Fruit fly (Drosophila melanogaster) whole organism, adult: ENCODE measurements around the gene asf1.

Source experiments
- CG11617 ChIP-seq: fragments of 200-800 bp; sonication (Bioruptor generic); optimal IDR thresholded peaks from 2 replicates; lab custom pipeline; 2017; ENCODE audit warnings: mild to moderate bottlenecking, missing biosample characterization, missing genetic modification reagents, missing genetic modification characterization
- CG12768 ChIP-seq: fragments of 200-800 bp; sonication (Bioruptor generic); optimal IDR thresholded peaks from 2 replicates; lab custom pipeline; 2017; ENCODE audit warnings: missing biosample characterization, missing genetic modification characterization, mild to moderate bottlenecking, moderate library complexity, missing genetic modification reagents
- CG14711 ChIP-seq: fragments of 200-800 bp; sonication (Bioruptor generic); optimal IDR thresholded peaks from 2 replicates; lab custom pipeline; 2018; ENCODE audit warnings: missing biosample characterization, mild to moderate bottlenecking, missing genetic modification characterization, moderate library complexity
- CG1620 ChIP-seq: fragments of 200-800 bp; sonication (Bioruptor generic); optimal IDR thresholded peaks from 2 replicates; lab custom pipeline; 2016; ENCODE audit warnings: missing biosample characterization, missing genetic modification characterization
- CG33017 ChIP-seq: fragments of 200-800 bp; sonication (Bioruptor generic); optimal IDR thresholded peaks from 2 replicates; lab custom pipeline; 2018; ENCODE audit warnings: missing biosample characterization, mild to moderate bottlenecking, missing genetic modification characterization, moderate library complexity
- CG5204 ChIP-seq: fragments of 200-800 bp; sonication (Bioruptor generic); optimal IDR thresholded peaks from 2 replicates; lab custom pipeline; 2016; ENCODE audit warnings: missing biosample characterization, missing genetic modification characterization
- CG7045 ChIP-seq: fragments of 200-800 bp; sonication (Bioruptor generic); optimal IDR thresholded peaks from 2 replicates; lab custom pipeline; 2017; ENCODE audit warnings: missing biosample characterization, mild to moderate bottlenecking, missing genetic modification characterization
- CG7101 ChIP-seq: fragments of 200-800 bp; sonication (Bioruptor generic); optimal IDR thresholded peaks from 2 replicates; lab custom pipeline; 2018; ENCODE audit warnings: missing biosample characterization, mild to moderate bottlenecking, missing genetic modification characterization, moderate library complexity
- Clk ChIP-seq: fragments of 200-800 bp; sonication (Bioruptor generic); optimal IDR thresholded peaks from 2 replicates; lab custom pipeline; 2017; ENCODE audit warnings: missing biosample characterization, missing genetic modification characterization
- Crg-1 ChIP-seq: fragments of 200-800 bp; sonication (Bioruptor generic); optimal IDR thresholded peaks from 2 replicates; lab custom pipeline; 2016; ENCODE audit warnings: missing biosample characterization, missing genetic modification characterization
- Hr96 ChIP-seq: fragments of 200-800 bp; sonication (Bioruptor generic); optimal IDR thresholded peaks from 2 replicates; lab custom pipeline; 2016; ENCODE audit warnings: missing biosample characterization, missing genetic modification characterization
- Mnt ChIP-seq: fragments of 200-800 bp; sonication (Bioruptor generic); optimal IDR thresholded peaks from 2 replicates; lab custom pipeline; 2016; ENCODE audit warnings: missing biosample characterization, mild to moderate bottlenecking, missing genetic modification characterization
- bab1 ChIP-seq: fragments of 200-800 bp; sonication (Bioruptor generic); optimal IDR thresholded peaks from 3 replicates; lab custom pipeline; 2019; ENCODE audit warnings: missing biosample characterization, mild to moderate bottlenecking, missing genetic modification characterization, moderate library complexity
- cic ChIP-seq: fragments of 200-800 bp; sonication (Bioruptor generic); optimal IDR thresholded peaks from 2 replicates; lab custom pipeline; 2017; ENCODE audit warnings: missing biosample characterization, mild to moderate bottlenecking, missing genetic modification characterization, moderate library complexity
- cnc ChIP-seq, 2 experiments: fragments of >200 bp; optimal IDR thresholded peaks; 2 replicates each; lab custom pipeline; 2017
- kay ChIP-seq: fragments of 200-800 bp; sonication (Bioruptor generic); peaks from one replicate; lab custom pipeline; 2016; ENCODE audit warnings: missing biosample characterization, missing genetic modification characterization, borderline replicate concordance
- ovo ChIP-seq: fragments of 200-800 bp; sonication (Bioruptor generic); optimal IDR thresholded peaks from 2 replicates; lab custom pipeline; 2016; ENCODE audit warnings: missing biosample characterization, missing genetic modification characterization
- pad ChIP-seq: fragments of 200-800 bp; sonication (Bioruptor generic); optimal IDR thresholded peaks from 3 replicates; lab custom pipeline; 2017; ENCODE audit warnings: missing biosample characterization, missing genetic modification characterization, mild to moderate bottlenecking, moderate library complexity, missing genetic modification reagents
- tj ChIP-seq: fragments of 200-800 bp; sonication (Bioruptor generic); optimal IDR thresholded peaks from 3 replicates; lab custom pipeline; 2017; ENCODE audit warnings: missing biosample characterization, mild to moderate bottlenecking, missing genetic modification characterization, moderate library complexity
- toe ChIP-seq: fragments of 200-800 bp; sonication (Bioruptor generic); optimal IDR thresholded peaks from 2 replicates; lab custom pipeline; 2016; ENCODE audit warnings: missing biosample characterization, missing genetic modification characterization

The asf1 gene

DNA sequence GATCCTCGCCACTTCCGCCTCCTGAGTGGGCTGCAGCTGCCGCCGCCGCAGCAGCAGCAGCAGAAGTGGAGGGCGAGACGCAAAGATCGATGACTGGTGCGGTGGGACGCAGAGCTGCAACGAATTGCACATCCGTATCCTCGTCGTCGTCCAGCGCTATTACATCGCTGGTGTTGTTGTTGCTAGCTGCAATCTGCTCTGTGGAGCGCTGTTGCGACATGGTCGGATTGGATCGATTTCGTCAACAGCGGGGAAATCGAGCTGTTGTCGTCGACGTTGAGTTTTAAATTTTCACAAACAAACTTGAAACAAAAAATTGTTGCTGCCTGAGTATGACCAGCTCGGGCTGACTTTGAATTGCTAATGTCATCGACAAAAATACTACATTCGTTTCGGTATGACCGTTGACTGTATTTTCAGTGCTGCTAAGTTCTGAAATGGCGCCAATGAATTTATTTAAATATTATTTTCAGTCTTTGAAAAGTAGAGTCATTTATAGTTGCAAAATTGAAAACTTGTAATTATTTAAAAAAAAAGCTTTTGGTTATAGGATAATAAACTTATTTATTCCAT lies 23.8 kb downstream of the asf1 start, which contains the start of gene Rnf146:
Gene Rnf146, minus strand, starts transcription at position 369 of the 573 bp plus-strand sequence.
- TF ChIP-seq bab1 (GFP tag; lab: Kevin White, UChicago): peak; percentile 63
- no peak for TF ChIP-seq toe (GFP tag; lab: Kevin White, UChicago)
- TF ChIP-seq cnc (optimal IDR thresholded peaks at IDR 0.05; lab: Kevin White, UChicago): no peak
- TF ChIP-seq tj (GFP tag; lab: Kevin White, UChicago): no peak
- TF ChIP-seq pad (GFP tag; lab: Kevin White, UChicago): peak; percentile 25
- TF ChIP-seq ovo (GFP tag; lab: Kevin White, UChicago): no peak
- TF ChIP-seq CG33017 (tag; lab: Kevin White, UChicago): peak; percentile 14
- TF ChIP-seq kay (GFP tag; lab: Kevin White, UChicago): no peak
- no peak for TF ChIP-seq CG7045
- TF ChIP-seq CG1620 (GFP tag; lab: Kevin White, UChicago): no peak
- TF ChIP-seq Mnt: no peak
- no peak for TF ChIP-seq CG12768 (GFP tag; lab: Kevin White, UChicago)
- no peak for TF ChIP-seq Clk (GFP tag; lab: Kevin White, UChicago)
- TF ChIP-seq CG7101 (tag; lab: Kevin White, UChicago): peak; percentile 34
- no peak for TF ChIP-seq Crg-1 (GFP tag; lab: Kevin White, UChicago)
- no peak for TF ChIP-seq CG11617 (GFP tag; lab: Kevin White, UChicago)
- no peak for TF ChIP-seq Hr96
- TF ChIP-seq CG5204 (GFP tag; lab: Kevin White, UChicago): no peak
- TF ChIP-seq CG14711 (tag; lab: Kevin White, UChicago): no peak
- TF ChIP-seq cic (GFP tag; lab: Kevin White, UChicago): no peak

DNA sequence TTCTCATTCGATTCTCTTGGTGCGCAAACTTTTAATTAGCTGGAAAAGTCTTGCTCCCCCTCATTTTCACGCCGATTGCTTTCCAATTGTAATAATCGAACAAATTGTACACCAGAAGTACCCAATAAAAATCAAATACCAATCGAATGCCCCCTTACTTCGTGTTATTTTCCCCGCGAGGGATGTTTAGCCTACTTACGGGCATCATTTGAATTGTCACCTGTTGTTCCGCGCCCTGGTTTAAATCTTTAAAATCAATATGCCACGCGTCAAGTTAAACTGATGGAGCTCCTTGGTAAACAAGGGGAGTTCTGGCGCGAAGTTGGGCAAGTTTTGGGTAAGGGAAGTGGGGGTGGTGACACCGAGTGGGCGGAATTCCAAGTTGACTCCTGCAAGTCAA lies 27.6 kb downstream of the asf1 start:
- no peak for TF ChIP-seq CG7101 (tag; lab: Kevin White, UChicago)
- TF ChIP-seq kay (GFP tag; lab: Kevin White, UChicago): no peak
- no peak for TF ChIP-seq Mnt
- TF ChIP-seq pad (GFP tag; lab: Kevin White, UChicago): no peak
- no peak for TF ChIP-seq Clk (GFP tag; lab: Kevin White, UChicago)
- TF ChIP-seq bab1 (GFP tag; lab: Kevin White, UChicago): no peak
- TF ChIP-seq ovo (GFP tag; lab: Kevin White, UChicago): no peak
- TF ChIP-seq CG14711 (tag; lab: Kevin White, UChicago): no peak
- no peak for TF ChIP-seq CG12768 (GFP tag; lab: Kevin White, UChicago)
- TF ChIP-seq toe (GFP tag; lab: Kevin White, UChicago): no peak
- no peak for TF ChIP-seq CG7045
- TF ChIP-seq Crg-1 (GFP tag; lab: Kevin White, UChicago): no peak
- no peak for TF ChIP-seq CG11617 (GFP tag; lab: Kevin White, UChicago)
- no peak for TF ChIP-seq cnc (optimal IDR thresholded peaks at IDR 0.05; lab: Kevin White, UChicago)
- TF ChIP-seq Hr96: no peak
- no peak for TF ChIP-seq cic (GFP tag; lab: Kevin White, UChicago)
- TF ChIP-seq CG33017 (tag; lab: Kevin White, UChicago): no peak
- no peak for TF ChIP-seq CG1620 (GFP tag; lab: Kevin White, UChicago)
- TF ChIP-seq tj (GFP tag; lab: Kevin White, UChicago): no peak
- TF ChIP-seq CG5204 (GFP tag; lab: Kevin White, UChicago): no peak

DNA sequence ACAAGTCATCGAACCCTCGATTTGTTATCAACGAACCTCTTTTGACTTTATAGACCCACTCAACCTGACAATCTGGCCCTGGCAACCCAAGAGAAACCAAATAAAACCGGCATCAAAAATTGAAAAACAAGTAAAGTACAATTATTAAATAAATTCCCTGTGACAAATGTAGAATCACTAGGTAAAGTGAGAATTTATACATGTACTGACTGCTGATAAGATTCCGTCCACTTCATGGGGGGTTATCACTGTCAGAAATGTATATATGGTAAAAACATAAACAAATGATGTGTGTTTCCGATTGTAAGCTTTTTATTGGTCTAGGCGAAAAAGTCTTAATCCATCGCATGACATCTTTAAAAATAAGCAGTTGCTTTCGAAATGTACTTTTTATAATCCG lies 30.0 kb downstream of the asf1 start:
- TF ChIP-seq CG7101 (tag; lab: Kevin White, UChicago): no peak
- TF ChIP-seq ovo (GFP tag; lab: Kevin White, UChicago): no peak
- no peak for TF ChIP-seq cic (GFP tag; lab: Kevin White, UChicago)
- no peak for TF ChIP-seq Mnt
- TF ChIP-seq CG11617 (GFP tag; lab: Kevin White, UChicago): no peak
- no peak for TF ChIP-seq CG12768 (GFP tag; lab: Kevin White, UChicago)
- TF ChIP-seq cnc (optimal IDR thresholded peaks at IDR 0.05; lab: Kevin White, UChicago): no peak
- no peak for TF ChIP-seq CG5204 (GFP tag; lab: Kevin White, UChicago)
- no peak for TF ChIP-seq CG14711 (tag; lab: Kevin White, UChicago)
- no peak for TF ChIP-seq Hr96
- no peak for TF ChIP-seq Crg-1 (GFP tag; lab: Kevin White, UChicago)
- no peak for TF ChIP-seq CG1620 (GFP tag; lab: Kevin White, UChicago)
- no peak for TF ChIP-seq tj (GFP tag; lab: Kevin White, UChicago)
- TF ChIP-seq pad (GFP tag; lab: Kevin White, UChicago): no peak
- TF ChIP-seq CG33017 (tag; lab: Kevin White, UChicago): no peak
- TF ChIP-seq CG7045: no peak
- TF ChIP-seq bab1 (GFP tag; lab: Kevin White, UChicago): no peak
- no peak for TF ChIP-seq kay (GFP tag; lab: Kevin White, UChicago)

DNA sequence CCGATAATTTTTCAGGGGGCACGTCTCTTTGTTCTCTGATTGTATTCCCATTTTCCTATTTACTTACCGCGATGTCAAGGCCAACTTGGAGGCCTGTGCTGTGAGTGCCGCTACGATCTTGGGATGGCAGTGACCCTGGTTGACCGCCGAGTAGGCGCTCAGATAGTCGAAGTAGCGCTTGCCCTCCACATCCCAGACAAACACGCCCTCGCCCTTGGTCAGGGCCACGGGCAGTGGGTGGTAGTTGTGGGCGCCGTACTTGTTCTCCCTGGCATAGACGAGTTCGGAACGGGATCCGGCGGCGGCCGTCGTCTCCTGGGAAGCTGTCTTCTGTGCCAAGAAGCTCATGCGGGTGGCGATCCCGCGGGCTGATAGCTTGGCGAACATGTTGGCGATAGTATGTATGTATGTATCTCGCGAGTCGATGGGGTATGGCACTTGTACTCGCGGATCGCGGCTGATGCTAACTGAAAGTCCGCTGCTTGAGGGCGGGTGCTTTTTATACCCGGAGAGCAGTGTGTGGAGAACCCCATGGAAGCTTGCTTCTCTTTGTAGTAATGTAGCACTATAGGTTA lies 30.8 kb downstream of the asf1 start, which contains the start of gene Oat:
Gene Oat, minus strand, starts transcription at position 478 of the 575 bp plus-strand sequence.
- TF ChIP-seq bab1 (GFP tag; lab: Kevin White, UChicago) (peak; percentile 35), Crg-1 (GFP tag; lab: Kevin White, UChicago) (no peak), CG33017 (tag; lab: Kevin White, UChicago) (no peak)

DNA sequence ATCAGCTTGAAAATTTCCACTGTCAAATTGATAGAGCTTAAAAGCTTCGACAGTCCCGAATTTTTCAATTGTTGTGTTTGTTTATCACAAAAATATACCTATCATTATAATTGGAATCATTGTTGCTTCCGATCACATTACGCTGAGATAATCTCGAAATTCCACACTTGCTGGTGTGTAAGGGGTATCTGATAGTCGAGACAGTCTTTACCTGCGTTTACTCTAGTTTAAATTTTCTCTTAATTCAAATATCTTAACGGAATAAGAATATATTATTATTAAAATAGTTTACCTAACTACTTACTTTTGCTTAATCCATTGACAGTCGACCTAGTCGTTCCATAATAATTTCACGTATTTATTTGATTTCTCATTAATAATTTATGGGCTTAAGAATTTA lies 31.4 kb downstream of the asf1 start:
- TF ChIP-seq Mnt (no peak), ovo (GFP tag; lab: Kevin White, UChicago) (no peak), Crg-1 (GFP tag; lab: Kevin White, UChicago) (no peak), toe (GFP tag; lab: Kevin White, UChicago) (no peak), Clk (GFP tag; lab: Kevin White, UChicago) (no peak), CG11617 (GFP tag; lab: Kevin White, UChicago) (no peak), CG5204 (GFP tag; lab: Kevin White, UChicago) (no peak), CG33017 (tag; lab: Kevin White, UChicago) (no peak), CG1620 (GFP tag; lab: Kevin White, UChicago) (no peak), CG14711 (tag; lab: Kevin White, UChicago) (no peak), pad (GFP tag; lab: Kevin White, UChicago) (no peak), CG7101 (tag; lab: Kevin White, UChicago) (no peak), kay (GFP tag; lab: Kevin White, UChicago) (no peak), Hr96 (no peak), cnc (optimal IDR thresholded peaks at IDR 0.05; lab: Kevin White, UChicago) (no peak), cic (GFP tag; lab: Kevin White, UChicago) (no peak)
